Fruit fly (Drosophila melanogaster): ENCODE data around the gene bocks.
A peak's percentile ranks its signal among the peaks of the same experiment; 100 is the strongest.

The bocks gene

dm6 chr3R:9618331-9618730 lies 27.5 kb upstream of the bocks start (continued):
- TF ChIP-seq CG1233 (GFP tag; optimal IDR thresholded peaks at IDR 0.05) = peak; percentile 66
- TF ChIP-seq Sry-β (GFP tag; optimal IDR thresholded peaks at IDR 0.05) = no peak
- TF ChIP-seq zf30C (GFP tag; optimal IDR thresholded peaks at IDR 0.05) = no peak
- TF ChIP-seq nmo (GFP tag; optimal IDR thresholded peaks at IDR 0.05) = peak; percentile 81
- no peak for TF ChIP-seq CG4328 (GFP tag; optimal IDR thresholded peaks at IDR 0.05)
- peak; percentile 82; the same call in 2 of the 3 replicates for TF ChIP-seq ken (GFP tag; IDR thresholded peaks at IDR 0.05)
- no peak for TF ChIP-seq stwl (tag; optimal IDR thresholded peaks at IDR 0.05)
- TF ChIP-seq Meics (GFP tag; optimal IDR thresholded peaks at IDR 0.05) = peak; percentile 54
- peak; percentile 49 for TF ChIP-seq CG8290 (GFP tag; optimal IDR thresholded peaks at IDR 0.05)
- peak in 1 of 2 experiments; percentile 78 for TF ChIP-seq CG8290 (tag; optimal IDR thresholded peaks at IDR 0.05)
- TF ChIP-seq CG3847 (GFP tag; IDR thresholded peaks at IDR 0.05) = peak; percentile 55
- peak; percentile 80 for TF ChIP-seq CG7839 (tag; optimal IDR thresholded peaks at IDR 0.05)
- peak; percentile 61 for TF ChIP-seq B-H1 (GFP tag; IDR thresholded peaks at IDR 0.05)
- peak; percentile 93 for TF ChIP-seq zfh1 (GFP tag; IDR thresholded peaks at IDR 0.05)
- peak; percentile 74 for TF ChIP-seq CG32532 (GFP tag; IDR thresholded peaks at IDR 0.05)
- no peak for TF ChIP-seq fd102C (GFP tag; optimal IDR thresholded peaks at IDR 0.05)
- peak; percentile 43 for TF ChIP-seq CG5180 (GFP tag; optimal IDR thresholded peaks at IDR 0.05)
- peak; percentile 65; the same call in 2 of the 3 replicates for TF ChIP-seq Aef1 (GFP tag; IDR thresholded peaks at IDR 0.05)
- TF ChIP-seq CG11696 (GFP tag; IDR thresholded peaks at IDR 0.05) = 0 out of 2 replicates have a peak, but pooled peaks have one; percentile 52
- TF ChIP-seq lab (GFP tag; optimal IDR thresholded peaks at IDR 0.05) = peak; percentile 78
- peak; percentile 84 for TF ChIP-seq tgo (GFP tag; IDR thresholded peaks at IDR 0.05)
- TF ChIP-seq Sin3A (optimal IDR thresholded peaks at IDR 0.05) = no peak
- no peak for TF ChIP-seq CG7987 (GFP tag; optimal IDR thresholded peaks at IDR 0.05)
- TF ChIP-seq Nf-YC (tag; optimal IDR thresholded peaks at IDR 0.05) = peak; percentile 16
- peak; percentile 64 for TF ChIP-seq jing (GFP tag; optimal IDR thresholded peaks at IDR 0.05)
- peak; percentile 20; the same call in 1 of the 2 replicates for TF ChIP-seq Lim3 (GFP tag; IDR thresholded peaks at IDR 0.05)
- TF ChIP-seq Adf1 (GFP tag; IDR thresholded peaks at IDR 0.05) = no peak
- TF ChIP-seq klu (GFP tag; IDR thresholded peaks at IDR 0.05) = no peak
- no peak for TF ChIP-seq Dp (GFP tag; optimal IDR thresholded peaks at IDR 0.05)
- peak; percentile 69 for TF ChIP-seq NfI (GFP tag; optimal IDR thresholded peaks at IDR 0.05)
- peak; percentile 69; the same call in 1 of the 2 replicates for TF ChIP-seq aop (GFP tag; IDR thresholded peaks at IDR 0.05)
- peak; percentile 45 for TF ChIP-seq CG10267 (tag; optimal IDR thresholded peaks at IDR 0.05)
- TF ChIP-seq CG11398 (GFP tag; optimal IDR thresholded peaks at IDR 0.05) = peak; percentile 51
- TF ChIP-seq CG17912 (GFP tag; optimal IDR thresholded peaks at IDR 0.05) = no peak
- TF ChIP-seq Mad (GFP tag; optimal IDR thresholded peaks at IDR 0.05) = peak; percentile 46
- peak; percentile 89 for TF ChIP-seq Optix (GFP tag; IDR thresholded peaks at IDR 0.05)
- peak in 1 of 2 experiments; percentile 48 for TF ChIP-seq Eip74EF (GFP tag; optimal IDR thresholded peaks at IDR 0.05)
- TF ChIP-seq scrt (GFP tag; optimal IDR thresholded peaks at IDR 0.05) = peak; percentile 30
- peak; percentile 88 for TF ChIP-seq CG32772 (GFP tag; IDR thresholded peaks at IDR 0.05)
- TF ChIP-seq trh (GFP tag; optimal IDR thresholded peaks at IDR 0.05) = peak; percentile 23
- peak; percentile 74 for TF ChIP-seq Ssrp (tag; optimal IDR thresholded peaks at IDR 0.05)
- TF ChIP-seq crc (GFP tag; optimal IDR thresholded peaks at IDR 0.05) = peak; percentile 26
- peak; percentile 50 for TF ChIP-seq tx (GFP tag; optimal IDR thresholded peaks at IDR 0.05)
- TF ChIP-seq CG9727 (GFP tag; optimal IDR thresholded peaks at IDR 0.05) = peak; percentile 66
- TF ChIP-seq CG2199 (GFP tag; IDR thresholded peaks at IDR 0.05) = 0 out of 3 replicates have a peak, but pooled peaks have one; percentile 42
- peak; percentile 22 for TF ChIP-seq CG15514 (GFP tag; optimal IDR thresholded peaks at IDR 0.05)
- TF ChIP-seq Dip2 (GFP tag; IDR thresholded peaks at IDR 0.05) = no peak
- TF ChIP-seq vfl (GFP tag; optimal IDR thresholded peaks at IDR 0.05) = no peak
- peak; percentile 29 for TF ChIP-seq Max (GFP tag; optimal IDR thresholded peaks at IDR 0.05)
- TF ChIP-seq D19B (GFP tag; optimal IDR thresholded peaks at IDR 0.05) = peak; percentile 28
- peak; percentile 75 for TF ChIP-seq croc (GFP tag; conservative IDR thresholded peaks at IDR 0.05)

Data from whole organism, embryonic.